Worm (Caenorhabditis elegans): Measurements from ENCODE around the gene F58G6.3.

DNA sequence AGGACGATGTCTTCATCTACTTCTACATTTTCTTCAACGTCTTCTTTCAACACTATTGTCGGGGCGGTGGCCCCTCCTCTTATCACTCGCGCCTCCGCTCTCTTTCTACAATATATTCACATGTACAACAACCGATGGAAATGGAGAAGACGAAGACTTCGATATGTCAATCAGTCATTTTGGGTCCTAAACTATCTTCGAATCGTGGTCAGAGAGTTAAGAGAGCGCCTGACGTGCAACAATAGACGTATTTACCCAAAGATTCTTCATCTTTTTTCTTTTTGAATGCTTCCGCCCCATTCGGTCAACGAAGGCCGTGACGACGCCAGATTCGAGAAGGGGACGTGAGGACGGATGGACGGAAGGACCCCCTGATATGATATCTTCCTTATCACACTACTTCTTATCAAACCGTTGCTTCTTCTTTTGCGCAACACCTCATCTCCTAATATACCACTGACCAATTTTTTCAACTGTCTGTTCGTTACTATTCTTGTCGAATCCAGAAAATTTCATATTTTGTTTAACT is 20.3 kb upstream of the F58G6.3 start:
- TF ChIP-seq pes-1 (GFP tag; IDR thresholded peaks at IDR 0.05) (no peak), flt-1 (GFP tag; IDR thresholded peaks at IDR 0.05) (no peak), ama-1 (optimal IDR thresholded peaks at IDR 0.05) (no peak), sea-1 (GFP tag; conservative IDR thresholded peaks at IDR 0.05) (no peak), tbx-37 (GFP tag; conservative IDR thresholded peaks at IDR 0.05) (no peak), F13C5.2 (tag; optimal IDR thresholded peaks at IDR 0.05) (no peak), B0310.2 (tag; optimal IDR thresholded peaks at IDR 0.05) (no peak)

Measured in whole organism, early embryonic.